Fruit fly (Drosophila melanogaster): ENCODE data around the gene CG42788.
A peak's percentile ranks its signal among the peaks of the same experiment; 100 is the strongest.

- TF ChIP-seq Dll (optimal IDR thresholded peaks at IDR 0.05) (peak; percentile 1), CG8478 (optimal IDR thresholded peaks at IDR 0.05) (no peak), psq (optimal IDR thresholded peaks at IDR 0.05) (no peak), pan (optimal IDR thresholded peaks at IDR 0.05) (no peak), EcR (GFP tag; optimal IDR thresholded peaks at IDR 0.05) (no peak)
Observed at dm6 chr3R:15131677-15132076, at the start of gene CG42788.

Measured in whole organism.